Fruit fly (Drosophila melanogaster): ENCODE measurements around the gene CtIP.

Gene CtIP

DNA sequence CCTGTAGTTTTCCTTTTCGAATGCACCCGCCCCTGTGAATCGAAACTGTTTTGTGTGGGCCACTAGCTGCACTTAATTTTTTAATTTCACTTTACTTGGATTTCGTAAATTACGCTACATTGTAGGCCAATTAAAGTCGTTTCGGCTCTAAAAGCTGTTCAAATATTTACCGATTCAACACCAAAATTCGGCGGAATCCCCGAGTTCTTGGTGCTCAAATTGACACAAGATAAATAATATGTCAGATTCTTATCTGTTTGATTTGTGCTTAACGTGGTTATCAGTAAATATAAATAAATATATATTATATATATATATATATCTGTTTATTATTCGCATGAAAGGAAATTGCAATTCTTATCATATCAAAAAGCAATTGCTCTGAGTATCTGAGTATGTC, 11.9 kb downstream of the CtIP start:
- TF ChIP-seq dac (GFP tag; optimal IDR thresholded peaks at IDR 0.05) (no peak), topi (GFP tag; optimal IDR thresholded peaks at IDR 0.05) (no peak), spab (GFP tag; optimal IDR thresholded peaks at IDR 0.05) (no peak), fkh (GFP tag; optimal IDR thresholded peaks at IDR 0.05) (peak; percentile 81), Ets21C (GFP tag; optimal IDR thresholded peaks at IDR 0.05) (no peak), CG9139 (GFP tag; optimal IDR thresholded peaks at IDR 0.05) (no peak), CG1621 (tag; optimal IDR thresholded peaks at IDR 0.05) (no peak), CG4318 (GFP tag; optimal IDR thresholded peaks at IDR 0.05) (no peak), CG6792 (GFP tag; optimal IDR thresholded peaks at IDR 0.05) (no peak), fd85E (GFP tag; optimal IDR thresholded peaks at IDR 0.05) (no peak), CG3919 (GFP tag; optimal IDR thresholded peaks at IDR 0.05) (no peak), CG6163 (GFP tag; IDR thresholded peaks at IDR 0.05) (no peak), Hr39 (GFP tag; optimal IDR thresholded peaks at IDR 0.05) (no peak), Sox14 (GFP tag; optimal IDR thresholded peaks at IDR 0.05) (no peak), Blimp-1 (GFP tag; optimal IDR thresholded peaks at IDR 0.05) (peak; percentile 60), CG15336 (GFP tag; IDR thresholded peaks at IDR 0.05) (no peak), Sox102F (GFP tag; optimal IDR thresholded peaks at IDR 0.05) (peak; percentile 18), pdm3 (GFP tag; optimal IDR thresholded peaks at IDR 0.05) (no peak), salr (GFP tag; optimal IDR thresholded peaks at IDR 0.05) (no peak), CG11902 (GFP tag; optimal IDR thresholded peaks at IDR 0.05) (no peak), OdsH (GFP tag; optimal IDR thresholded peaks at IDR 0.05) (no peak), CG16779 (tag; optimal IDR thresholded peaks at IDR 0.05) (no peak), achi (GFP tag; optimal IDR thresholded peaks at IDR 0.05) (no peak), dsx (GFP tag; optimal IDR thresholded peaks at IDR 0.05; ENCODE audit: poor library complexity, severe bottlenecking) (peak; percentile 7), CG8119 (GFP tag; IDR thresholded peaks at IDR 0.05) (no peak), svp (GFP tag) (peak; percentile 11), lz (GFP tag; optimal IDR thresholded peaks at IDR 0.05) (no peak), CG3032 (tag; optimal IDR thresholded peaks at IDR 0.05) (no peak), fd59A (GFP tag; optimal IDR thresholded peaks at IDR 0.05) (no peak), Lpt (GFP tag; optimal IDR thresholded peaks at IDR 0.05) (no peak), CG34406 (GFP tag; optimal IDR thresholded peaks at IDR 0.05) (peak; percentile 32), ss (GFP tag; optimal IDR thresholded peaks at IDR 0.05) (no peak), CG6854 (GFP tag; optimal IDR thresholded peaks at IDR 0.05) (peak; percentile 73), Ets96B (tag; optimal IDR thresholded peaks at IDR 0.05) (no peak), CG10631 (GFP tag; optimal IDR thresholded peaks at IDR 0.05) (no peak), Gug (GFP tag; IDR thresholded peaks at IDR 0.05) (no peak), eg (GFP tag; IDR thresholded peaks at IDR 0.05) (no peak), CG8632 (GFP tag; optimal IDR thresholded peaks at IDR 0.05) (peak; percentile 32), Sox15 (GFP tag; optimal IDR thresholded peaks at IDR 0.05) (no peak), Smox (GFP tag; optimal IDR thresholded peaks at IDR 0.05) (peak; percentile 30), CG6276 (GFP tag; optimal IDR thresholded peaks at IDR 0.05) (no peak), vri (GFP tag; optimal IDR thresholded peaks at IDR 0.05) (peak; percentile 65), CG7368 (GFP tag; optimal IDR thresholded peaks at IDR 0.05) (no peak), CG11762 (GFP tag; optimal IDR thresholded peaks at IDR 0.05; ENCODE audit: insufficient read depth) (no peak), Eip75B (GFP tag; optimal IDR thresholded peaks at IDR 0.05) (no peak), CG8319 (GFP tag; optimal IDR thresholded peaks at IDR 0.05) (no peak), esn (GFP tag; optimal IDR thresholded peaks at IDR 0.05) (peak; percentile 42), CG6808 (GFP tag; optimal IDR thresholded peaks at IDR 0.05) (no peak), cyc (GFP tag; optimal IDR thresholded peaks at IDR 0.05) (no peak), CG11294 (GFP tag; IDR thresholded peaks at IDR 0.05) (no peak), net (GFP tag; optimal IDR thresholded peaks at IDR 0.05) (no peak), CG10669 (GFP tag; optimal IDR thresholded peaks at IDR 0.05) (no peak), Eip78C (GFP tag) (peak; percentile 70)
